Fruit fly (Drosophila melanogaster): ENCODE data around the gene Npc2c.

Npc2c gene

dm6 chr3R:10108289-10108928 lies 48.4 kb downstream of the Npc2c start (continued):
- TF ChIP-seq pan (optimal IDR thresholded peaks at IDR 0.05) (no peak), pan (GFP tag; optimal IDR thresholded peaks at IDR 0.05 in 1 of 2, IDR thresholded peaks at IDR 0.05 in 1 of 2) (no peak), Vsx1 (GFP tag; optimal IDR thresholded peaks at IDR 0.05) (no peak), row (GFP tag; IDR thresholded peaks at IDR 0.05) (peak; percentile 37; the same call in 2 of the 3 replicates), sna (GFP tag; IDR thresholded peaks at IDR 0.05; ENCODE audit: partially characterized antibody) (no peak), Elba2 (GFP tag; optimal IDR thresholded peaks at IDR 0.05) (no peak), seq (GFP tag; IDR thresholded peaks at IDR 0.05) (no peak), sr (GFP tag; IDR thresholded peaks at IDR 0.05) (peak; percentile 94), scrt (GFP tag; optimal IDR thresholded peaks at IDR 0.05) (no peak), Nf-YA (GFP tag; IDR thresholded peaks at IDR 0.05) (no peak), Hr39 (optimal IDR thresholded peaks at IDR 0.05) (no peak), HLH4C (GFP tag; IDR thresholded peaks at IDR 0.05; ENCODE audit: partially characterized antibody) (no peak), CG17186 (GFP tag; optimal IDR thresholded peaks at IDR 0.05) (no peak), Opbp (GFP tag; IDR thresholded peaks at IDR 0.05; ENCODE audit: partially characterized antibody) (no peak), ase (GFP tag; IDR thresholded peaks at IDR 0.05) (no peak), CoRest (tag; optimal IDR thresholded peaks at IDR 0.05) (no peak), B-H1 (GFP tag; IDR thresholded peaks at IDR 0.05) (no peak), Dip3 (GFP tag; optimal IDR thresholded peaks at IDR 0.05) (no peak), D (optimal IDR thresholded peaks at IDR 0.05) (no peak), D (GFP tag; optimal IDR thresholded peaks at IDR 0.05) (no peak), D19A (tag; optimal IDR thresholded peaks at IDR 0.05) (no peak), CG1792 (GFP tag; optimal IDR thresholded peaks at IDR 0.05) (no peak), Sox102F (GFP tag; optimal IDR thresholded peaks at IDR 0.05) (no peak), rib (GFP tag; IDR thresholded peaks at IDR 0.05) (no peak), cato (GFP tag; optimal IDR thresholded peaks at IDR 0.05; ENCODE audit: borderline replicate concordance) (no peak), Abd-B (GFP tag; optimal IDR thresholded peaks at IDR 0.05) (no peak), CG9797 (GFP tag; optimal IDR thresholded peaks at IDR 0.05) (no peak), CG11504 (tag; optimal IDR thresholded peaks at IDR 0.05) (no peak), psq (GFP tag; optimal IDR thresholded peaks at IDR 0.05) (no peak), CG31441 (GFP tag; IDR thresholded peaks at IDR 0.05) (no peak), CG5180 (GFP tag; optimal IDR thresholded peaks at IDR 0.05) (no peak), CG5953 (GFP tag; IDR thresholded peaks at IDR 0.05) (no peak), Deaf1 (tag; optimal IDR thresholded peaks at IDR 0.05) (peak; percentile 24), CG2199 (GFP tag; IDR thresholded peaks at IDR 0.05) (no peak), peb (GFP tag; IDR thresholded peaks at IDR 0.05) (no peak), tup (GFP tag; optimal IDR thresholded peaks at IDR 0.05) (no peak), Dek (tag; optimal IDR thresholded peaks at IDR 0.05) (no peak), org-1 (GFP tag; optimal IDR thresholded peaks at IDR 0.05) (no peak), wdn (GFP tag; IDR thresholded peaks at IDR 0.05) (0 out of 2 replicates have a peak, but pooled peaks have one; percentile 9), ssp (GFP tag; IDR thresholded peaks at IDR 0.05) (peak; percentile 50), fd96Cb (tag; optimal IDR thresholded peaks at IDR 0.05) (no peak), Hand (GFP tag; optimal IDR thresholded peaks at IDR 0.05) (no peak), h (optimal IDR thresholded peaks at IDR 0.05) (no peak), fru (optimal IDR thresholded peaks at IDR 0.05) (no peak), CG13296 (GFP tag; optimal IDR thresholded peaks at IDR 0.05) (no peak), Neu2 (GFP tag; optimal IDR thresholded peaks at IDR 0.05; ENCODE audit: borderline replicate concordance) (no peak), Med (GFP tag) (peak; percentile 64), jumu (GFP tag; optimal IDR thresholded peaks at IDR 0.05) (no peak), Awh (GFP tag; IDR thresholded peaks at IDR 0.05) (no peak), TFAM (GFP tag; optimal IDR thresholded peaks at IDR 0.05) (no peak), CG10959 (GFP tag; IDR thresholded peaks at IDR 0.05) (no peak), grn (GFP tag; optimal IDR thresholded peaks at IDR 0.05) (no peak)

All from whole organism, embryonic.